Worm (Caenorhabditis elegans): ENCODE data around the gene nhr-152.

ce11 chrV:7667940-7668339 lies 18.2 kb upstream of the nhr-152 start, which contains the start of gene C12D5.5:
- TF ChIP-seq ceh-82 (tag; optimal IDR thresholded peaks at IDR 0.05) (no peak), zag-1 (tag; optimal IDR thresholded peaks at IDR 0.05) (no peak), ceh-44 (GFP tag; IDR thresholded peaks at IDR 0.05) (no peak), fkh-10 (GFP tag; optimal IDR thresholded peaks at IDR 0.05) (no peak), nhr-6 (tag; optimal IDR thresholded peaks at IDR 0.05) (no peak), Y105C5A.15 (GFP tag; IDR thresholded peaks at IDR 0.05) (no peak), ctbp-1 (GFP tag; IDR thresholded peaks at IDR 0.05) (no peak), ceh-20 (GFP tag; IDR thresholded peaks at IDR 0.05) (no peak), F49E8.2 (tag; optimal IDR thresholded peaks at IDR 0.05; ENCODE audit: borderline replicate concordance) (no peak), skn-1 (tag; optimal IDR thresholded peaks at IDR 0.05) (no peak), aha-1 (tag) (no peak), nhr-237 (tag; optimal IDR thresholded peaks at IDR 0.05) (no peak), dve-1 (tag; optimal IDR thresholded peaks at IDR 0.05; ENCODE audit: insufficient read depth) (no peak)

Data from whole organism, L4 larva.